Worm (Caenorhabditis elegans): ENCODE data around the gene C50C3.5.

- no peak for TF ChIP-seq him-1 (tag; optimal IDR thresholded peaks at IDR 0.05)
- TF ChIP-seq dao-5 (tag; optimal IDR thresholded peaks at IDR 0.05): no peak
Observed at ce11 chrIII:8164771-8165170, 14.3 kb upstream of the C50C3.5 start.

All from whole organism, L4/young adult.